Fruit fly (Drosophila melanogaster): ENCODE results near the gene CG44001.

The CG44001 gene

dm6 chr2L:5001582-5001929 is 41.5 kb upstream of the CG44001 start:
- no peak for TF ChIP-seq EcR (GFP tag; optimal IDR thresholded peaks at IDR 0.05)
- no peak for TF ChIP-seq pan (optimal IDR thresholded peaks at IDR 0.05)
- TF ChIP-seq Dll (optimal IDR thresholded peaks at IDR 0.05): no peak
- no peak for TF ChIP-seq CG8478 (optimal IDR thresholded peaks at IDR 0.05)
- no peak for TF ChIP-seq psq (optimal IDR thresholded peaks at IDR 0.05)
- TF ChIP-seq usp (GFP tag; optimal IDR thresholded peaks at IDR 0.05): no peak

dm6 chr2L:5002031-5002430 is 41.0 kb upstream of the CG44001 start:
- TF ChIP-seq usp (GFP tag; optimal IDR thresholded peaks at IDR 0.05) (no peak), Dll (optimal IDR thresholded peaks at IDR 0.05) (no peak), EcR (GFP tag; optimal IDR thresholded peaks at IDR 0.05) (no peak), psq (optimal IDR thresholded peaks at IDR 0.05) (no peak)

DNA sequence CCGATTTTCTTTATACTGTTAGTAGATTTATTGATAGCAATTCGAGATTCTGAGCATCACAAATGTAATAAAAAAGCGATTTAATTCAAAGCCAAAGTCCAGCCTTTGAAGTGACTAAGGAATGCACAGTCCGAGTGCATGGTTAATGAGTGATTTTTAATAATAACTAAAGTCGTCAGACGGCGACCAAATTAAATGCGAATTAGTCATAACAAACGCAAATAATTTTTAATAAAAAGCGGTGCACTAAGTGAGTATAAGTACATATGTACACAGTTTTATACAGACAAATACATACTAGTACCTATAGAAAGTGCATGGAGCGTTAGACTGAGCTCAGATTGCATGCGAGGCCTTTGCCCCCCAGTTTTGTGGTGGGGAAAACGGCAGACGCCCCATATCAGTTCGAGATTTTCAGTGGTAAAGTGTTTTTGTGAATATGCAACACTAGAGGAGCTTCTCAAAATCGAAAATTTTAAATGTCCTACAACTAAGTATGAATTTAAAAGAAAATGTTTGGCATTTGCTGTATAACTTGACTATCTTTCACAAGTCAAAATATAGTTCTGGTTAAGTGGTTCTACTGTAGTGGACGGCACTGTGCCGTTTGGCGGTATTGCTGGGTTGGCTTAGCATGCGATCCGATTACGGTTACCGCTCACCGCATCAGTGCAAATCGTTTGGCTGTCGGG is 40.2 kb upstream of the CG44001 start:
- TF ChIP-seq psq (optimal IDR thresholded peaks at IDR 0.05) (no peak), usp (GFP tag; optimal IDR thresholded peaks at IDR 0.05) (no peak), EcR (GFP tag; optimal IDR thresholded peaks at IDR 0.05) (peak in 1 of 2 experiments; percentile 32), CG8478 (optimal IDR thresholded peaks at IDR 0.05) (no peak)

DNA sequence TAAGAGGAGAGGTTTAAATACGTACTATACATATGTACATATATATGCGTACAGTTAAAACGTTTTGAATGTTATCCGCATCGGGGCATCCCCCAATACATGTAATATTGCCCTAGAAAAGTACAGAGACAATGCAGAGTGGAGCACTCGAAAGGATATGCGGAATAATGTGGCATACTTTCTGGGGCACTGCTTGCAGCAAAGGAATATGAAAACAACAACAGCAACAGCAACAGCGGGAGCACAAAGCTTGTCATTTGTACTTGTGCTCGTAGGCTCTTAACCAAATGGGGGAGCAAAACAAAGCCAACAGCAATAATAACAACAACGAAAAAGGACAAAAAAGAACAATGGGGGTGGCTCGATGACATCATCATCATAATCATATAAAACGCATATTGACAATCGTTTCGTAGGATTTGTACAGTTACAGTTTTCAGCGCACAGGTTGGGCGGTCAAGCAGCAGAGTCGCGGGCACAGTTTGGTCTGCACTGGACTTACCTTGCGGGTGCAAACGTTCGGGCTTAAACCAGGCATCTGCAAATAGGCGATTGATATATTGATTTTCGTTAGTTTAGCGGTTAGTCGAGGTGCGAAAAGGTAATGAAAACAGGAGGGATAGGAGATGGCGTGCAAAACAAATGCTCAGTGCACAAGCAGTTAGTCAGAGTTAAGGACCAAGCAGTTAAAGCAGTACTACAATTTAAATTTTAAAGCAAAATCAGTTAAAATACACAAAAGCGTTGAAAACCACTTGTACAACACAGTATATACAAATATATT is 39.2 kb upstream of the CG44001 start:
- TF ChIP-seq Dll (optimal IDR thresholded peaks at IDR 0.05) (no peak), usp (GFP tag; optimal IDR thresholded peaks at IDR 0.05) (no peak), pan (optimal IDR thresholded peaks at IDR 0.05) (no peak), psq (optimal IDR thresholded peaks at IDR 0.05) (no peak), CG8478 (optimal IDR thresholded peaks at IDR 0.05) (no peak), EcR (GFP tag; optimal IDR thresholded peaks at IDR 0.05) (no peak)

- TF ChIP-seq pan (optimal IDR thresholded peaks at IDR 0.05) (peak; percentile 65), CG8478 (optimal IDR thresholded peaks at IDR 0.05) (no peak), EcR (GFP tag; optimal IDR thresholded peaks at IDR 0.05) (no peak)
Observed at dm6 chr2L:5004677-5005463, 38.2 kb upstream of the CG44001 start.

DNA sequence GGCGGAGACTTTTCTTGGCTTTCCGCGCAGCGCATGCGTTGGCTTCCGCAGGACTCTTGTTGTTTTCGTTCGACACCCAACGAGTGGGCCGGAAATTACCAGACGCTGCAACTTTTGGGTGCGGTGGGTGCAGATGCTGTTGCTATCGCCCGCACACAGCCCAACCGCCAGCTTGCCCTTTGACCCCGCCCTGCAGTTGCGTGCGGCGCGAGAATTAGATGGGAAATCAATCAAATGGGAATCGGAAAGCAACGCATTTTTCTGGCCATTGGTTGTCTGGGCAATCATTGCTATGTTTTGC is 37.7 kb upstream of the CG44001 start:
- TF ChIP-seq Dll (optimal IDR thresholded peaks at IDR 0.05) (no peak), pan (optimal IDR thresholded peaks at IDR 0.05) (no peak), psq (optimal IDR thresholded peaks at IDR 0.05) (no peak), CG8478 (optimal IDR thresholded peaks at IDR 0.05) (no peak), usp (GFP tag; optimal IDR thresholded peaks at IDR 0.05) (no peak), EcR (GFP tag; optimal IDR thresholded peaks at IDR 0.05) (no peak)

- TF ChIP-seq Dll (optimal IDR thresholded peaks at IDR 0.05): no peak
- no peak for TF ChIP-seq psq (optimal IDR thresholded peaks at IDR 0.05)
- no peak for TF ChIP-seq CG8478 (optimal IDR thresholded peaks at IDR 0.05)
- no peak for TF ChIP-seq EcR (GFP tag; optimal IDR thresholded peaks at IDR 0.05)
- TF ChIP-seq usp (GFP tag; optimal IDR thresholded peaks at IDR 0.05): no peak
- no peak for TF ChIP-seq pan (optimal IDR thresholded peaks at IDR 0.05)
Observed at dm6 chr2L:5006323-5006722, 36.7 kb upstream of the CG44001 start.

- no peak for TF ChIP-seq CG8478 (optimal IDR thresholded peaks at IDR 0.05)
Observed at dm6 chr2L:5007256-5007655, 35.8 kb upstream of the CG44001 start.

DNA sequence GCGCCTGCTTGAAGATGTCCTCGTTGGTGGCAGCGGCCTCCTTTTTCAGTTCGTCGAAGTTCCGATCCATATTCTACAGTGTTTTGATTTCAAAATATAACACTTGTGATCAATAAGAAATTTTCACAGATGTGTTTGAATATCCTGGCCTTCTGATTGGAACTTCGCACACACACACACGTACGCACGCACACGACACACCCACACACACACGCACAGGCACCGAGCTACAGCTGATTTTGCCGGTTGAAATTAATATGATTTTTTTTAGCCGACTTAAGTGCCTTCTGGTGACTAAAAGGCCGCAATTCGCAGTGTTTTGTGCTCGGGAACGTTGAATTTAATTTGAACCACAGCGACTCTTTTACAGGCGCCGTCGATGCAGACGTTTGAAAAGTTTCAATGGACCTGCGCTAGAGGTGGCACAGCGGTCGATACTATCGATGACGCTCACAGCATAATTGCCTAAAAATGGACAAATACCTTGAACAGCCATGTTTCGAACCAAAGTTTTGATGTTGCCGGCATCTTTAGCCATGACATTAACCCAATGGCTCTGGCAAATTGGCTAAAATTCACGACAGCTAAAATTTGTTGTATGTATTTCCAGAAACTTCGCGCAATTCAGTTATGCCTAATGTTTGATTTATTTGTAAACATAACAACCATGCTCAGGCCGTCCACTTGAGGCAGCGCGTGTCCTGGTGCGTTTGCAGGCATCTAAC is 33.6 kb upstream of the CG44001 start, which contains the start of gene Rtnl1:
Gene Rtnl1, minus strand, starts transcription at position 415 of the 725 bp plus-strand sequence.
- no peak for TF ChIP-seq EcR (GFP tag; optimal IDR thresholded peaks at IDR 0.05)
- no peak for TF ChIP-seq CG8478 (optimal IDR thresholded peaks at IDR 0.05)
- TF ChIP-seq Dll (optimal IDR thresholded peaks at IDR 0.05): no peak
- TF ChIP-seq pan (optimal IDR thresholded peaks at IDR 0.05): no peak
- TF ChIP-seq usp (GFP tag; optimal IDR thresholded peaks at IDR 0.05): no peak
- TF ChIP-seq psq (optimal IDR thresholded peaks at IDR 0.05): no peak

DNA sequence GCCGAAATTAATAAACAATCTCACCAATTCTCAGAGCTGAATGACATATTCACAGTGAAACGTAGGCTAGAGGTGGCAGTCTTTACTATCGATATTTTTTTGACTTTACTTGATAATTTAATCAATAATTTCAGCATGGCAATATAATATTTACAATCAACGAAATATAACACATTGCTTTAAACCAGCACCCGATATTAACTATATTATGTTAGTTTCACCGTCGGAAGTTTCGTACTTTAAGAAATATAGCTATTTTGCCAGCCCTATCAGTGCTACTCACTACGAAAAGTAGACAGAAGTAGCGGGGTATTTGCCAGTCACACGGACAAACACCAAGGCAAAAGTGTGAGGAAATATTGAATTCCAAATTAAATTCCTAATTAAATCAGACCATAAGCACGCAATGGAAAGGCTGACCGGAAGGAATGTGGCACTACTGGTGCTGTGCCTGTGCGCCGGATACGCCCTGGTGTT is 32.2 kb upstream of the CG44001 start, which contains the start of the genes CG31917, Tfb5 and SelT:
Gene CG31917, minus strand, starts transcription at position 51 of the 477 bp plus-strand sequence.
Gene Tfb5, minus strand, starts transcription at position 51 of the 477 bp plus-strand sequence.
Gene SelT, plus strand, starts transcription at position 139 of the 477 bp plus-strand sequence.
- no peak for TF ChIP-seq CG8478 (optimal IDR thresholded peaks at IDR 0.05)
- TF ChIP-seq psq (optimal IDR thresholded peaks at IDR 0.05): no peak
- TF ChIP-seq usp (GFP tag; optimal IDR thresholded peaks at IDR 0.05): no peak
- no peak for TF ChIP-seq EcR (GFP tag; optimal IDR thresholded peaks at IDR 0.05)
- TF ChIP-seq pan (optimal IDR thresholded peaks at IDR 0.05): no peak
- TF ChIP-seq Dll (optimal IDR thresholded peaks at IDR 0.05): no peak

DNA sequence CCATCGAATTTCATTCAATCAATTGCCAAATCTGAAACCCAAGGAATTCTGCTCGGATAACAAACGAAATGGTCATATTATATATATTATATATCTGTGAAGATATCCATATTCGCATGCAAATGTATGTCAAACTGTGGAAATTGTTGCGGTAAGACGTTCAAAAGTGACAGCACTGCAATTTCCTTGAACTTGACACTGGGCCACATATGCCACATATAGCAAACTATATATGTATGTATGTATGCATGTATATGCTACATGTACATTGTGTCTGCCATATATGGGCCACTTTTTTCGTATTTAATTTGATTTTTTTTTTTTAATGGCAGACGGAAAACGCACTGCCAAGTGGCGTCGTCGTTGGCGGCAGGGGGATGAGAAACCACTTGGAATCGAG is 22.6 kb upstream of the CG44001 start:
- TF ChIP-seq pan (optimal IDR thresholded peaks at IDR 0.05) (no peak), usp (GFP tag; optimal IDR thresholded peaks at IDR 0.05) (no peak), CG8478 (optimal IDR thresholded peaks at IDR 0.05) (no peak), EcR (GFP tag; optimal IDR thresholded peaks at IDR 0.05) (no peak), psq (optimal IDR thresholded peaks at IDR 0.05) (no peak), Dll (optimal IDR thresholded peaks at IDR 0.05) (no peak)
